Fruit fly (Drosophila melanogaster): ENCODE data around the gene CG33271.

CG33271 gene

dm6 chr3L:11533704-11534319, 43.5 kb downstream of the CG33271 start (continued):
- peak; percentile 63 for TF ChIP-seq CG9932 (GFP tag; IDR thresholded peaks at IDR 0.05)
- TF ChIP-seq CG6689 (GFP tag; IDR thresholded peaks at IDR 0.05): 0 out of 2 replicates have a peak, but pooled peaks have one; percentile 23
- TF ChIP-seq pum (GFP tag; optimal IDR thresholded peaks at IDR 0.05): peak; percentile 38
- no peak for TF ChIP-seq CG31388 (GFP tag; optimal IDR thresholded peaks at IDR 0.05)
- no peak for TF ChIP-seq stc (GFP tag; IDR thresholded peaks at IDR 0.05)
- no peak for TF ChIP-seq CG6272 (GFP tag; IDR thresholded peaks at IDR 0.05)
- no peak for TF ChIP-seq esg (GFP tag; conservative IDR thresholded peaks at IDR 0.05)
- no peak for TF ChIP-seq CG7987 (GFP tag; optimal IDR thresholded peaks at IDR 0.05)
- TF ChIP-seq CG10321 (GFP tag; IDR thresholded peaks at IDR 0.05): no peak
- peak; percentile 32 for TF ChIP-seq NfI (GFP tag; optimal IDR thresholded peaks at IDR 0.05)
- TF ChIP-seq vnd (GFP tag; IDR thresholded peaks at IDR 0.05; ENCODE audit: partially characterized antibody): no peak
- TF ChIP-seq dpn (GFP tag; optimal IDR thresholded peaks at IDR 0.05): peak; percentile 20 to 66
- no peak for TF ChIP-seq CG32772 (GFP tag; IDR thresholded peaks at IDR 0.05)
- TF ChIP-seq vvl (GFP tag; IDR thresholded peaks at IDR 0.05): peak; percentile 7; the same call in 1 of the 2 replicates
- no peak for TF ChIP-seq CG1529 (GFP tag; optimal IDR thresholded peaks at IDR 0.05)
- peak; percentile 78 for TF ChIP-seq CG34376 (GFP tag; optimal IDR thresholded peaks at IDR 0.05)
- peak; percentile 36 for TF ChIP-seq ab (GFP tag; optimal IDR thresholded peaks at IDR 0.05)
- TF ChIP-seq pzg (GFP tag; optimal IDR thresholded peaks at IDR 0.05): no peak
- TF ChIP-seq CG4360 (GFP tag; IDR thresholded peaks at IDR 0.05): no peak
- TF ChIP-seq gsb-n (tag; optimal IDR thresholded peaks at IDR 0.05): no peak
- TF ChIP-seq CG4820 (GFP tag; optimal IDR thresholded peaks at IDR 0.05): no peak
- TF ChIP-seq CG15073 (GFP tag; optimal IDR thresholded peaks at IDR 0.05): no peak
- no peak for TF ChIP-seq ato (GFP tag; IDR thresholded peaks at IDR 0.05; ENCODE audit: partially characterized antibody)
- peak; percentile 50 for TF ChIP-seq PHDP (tag; optimal IDR thresholded peaks at IDR 0.05)
- TF ChIP-seq CG17359 (tag; optimal IDR thresholded peaks at IDR 0.05): peak; percentile 43
- TF ChIP-seq CG32532 (GFP tag; IDR thresholded peaks at IDR 0.05): peak; percentile 54; the same call in 1 of the 2 replicates
- peak; percentile 34 for TF ChIP-seq BtbVII (GFP tag; optimal IDR thresholded peaks at IDR 0.05)
- no peak for TF ChIP-seq tx (GFP tag; optimal IDR thresholded peaks at IDR 0.05)
- TF ChIP-seq CG17912 (GFP tag; optimal IDR thresholded peaks at IDR 0.05): no peak
- TF ChIP-seq gcm (GFP tag; optimal IDR thresholded peaks at IDR 0.05): no peak
- TF ChIP-seq Atf3 (GFP tag; optimal IDR thresholded peaks at IDR 0.05): no peak
- peak; percentile 42; the same call in 2 of the 3 replicates for TF ChIP-seq CG14050 (GFP tag; IDR thresholded peaks at IDR 0.05)
- no peak for TF ChIP-seq Adf1 (GFP tag; IDR thresholded peaks at IDR 0.05)
- no peak for TF ChIP-seq CG13123 (GFP tag; optimal IDR thresholded peaks at IDR 0.05)
- no peak for TF ChIP-seq fd64A (GFP tag; optimal IDR thresholded peaks at IDR 0.05)
- TF ChIP-seq E2f1 (GFP tag; IDR thresholded peaks at IDR 0.05): no peak
- TF ChIP-seq CG31224 (GFP tag; IDR thresholded peaks at IDR 0.05): 0 out of 2 replicates have a peak, but pooled peaks have one; percentile 7
- TF ChIP-seq CG4328 (GFP tag; optimal IDR thresholded peaks at IDR 0.05): peak; percentile 13
- peak; percentile 26; the same call in 1 of the 2 replicates for TF ChIP-seq CG7372 (GFP tag; IDR thresholded peaks at IDR 0.05)
- no peak for TF ChIP-seq fd102C (GFP tag; optimal IDR thresholded peaks at IDR 0.05)
- TF ChIP-seq CG18619 (GFP tag; optimal IDR thresholded peaks at IDR 0.05): peak; percentile 18
- no peak for TF ChIP-seq dati (GFP tag; IDR thresholded peaks at IDR 0.05)
- no peak for TF ChIP-seq CG14667 (GFP tag; IDR thresholded peaks at IDR 0.05)
- peak; percentile 17 for TF ChIP-seq CG2712 (tag; optimal IDR thresholded peaks at IDR 0.05)
- TF ChIP-seq D19A (tag; optimal IDR thresholded peaks at IDR 0.05): peak; percentile 25
- TF ChIP-seq BEAF-32 (GFP tag; optimal IDR thresholded peaks at IDR 0.05): no peak
- no peak for TF ChIP-seq Opbp (GFP tag; IDR thresholded peaks at IDR 0.05; ENCODE audit: partially characterized antibody)
- TF ChIP-seq tap (tag; optimal IDR thresholded peaks at IDR 0.05): peak; percentile 3
- TF ChIP-seq luna (GFP tag; optimal IDR thresholded peaks at IDR 0.05): no peak
- no peak for TF ChIP-seq gsb (GFP tag; IDR thresholded peaks at IDR 0.05)
- TF ChIP-seq corto (GFP tag; optimal IDR thresholded peaks at IDR 0.05): no peak

Measured in whole organism, embryonic.